Worm (Caenorhabditis elegans): Measurements from ENCODE around the gene jmjd-2.

DNA sequence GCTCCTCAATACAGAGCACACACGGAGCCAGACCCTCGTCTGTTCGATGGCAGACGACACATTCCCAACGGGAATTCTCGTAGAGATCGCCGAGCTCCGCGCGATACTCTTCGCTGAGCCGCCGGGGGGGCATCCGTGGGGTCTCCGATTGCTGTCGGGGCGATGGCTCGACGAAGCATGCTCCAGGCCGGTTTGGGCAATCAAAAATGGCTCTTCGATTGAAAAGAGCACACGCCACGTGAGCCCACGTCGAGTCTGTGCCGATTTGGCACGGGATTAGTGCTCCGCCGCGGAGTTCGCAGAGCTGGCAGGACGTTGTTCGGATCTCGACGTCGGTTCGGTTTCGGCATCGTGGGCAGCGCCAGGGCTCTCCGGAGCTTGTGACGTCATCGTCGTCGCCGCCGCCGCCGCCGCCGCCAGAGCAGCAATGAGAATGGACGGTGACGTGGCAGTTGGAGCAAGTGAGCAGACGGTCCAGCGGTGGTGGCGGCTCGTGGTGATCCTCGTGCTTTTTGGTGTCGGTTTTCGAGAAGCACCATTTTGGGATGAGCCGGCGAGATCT, 6.1 kb downstream of the jmjd-2 start:
- TF ChIP-seq elt-1 (tag; optimal IDR thresholded peaks at IDR 0.05) (no peak), ama-1 (optimal IDR thresholded peaks at IDR 0.05) (no peak)
